Worm (Caenorhabditis elegans) whole organism, L1 larva: Measurements from ENCODE around the gene rml-3.

Experiments used
- C34B4.2 ChIP-seq: sonication (generic microtip); optimal IDR thresholded peaks from 2 replicates; lab custom pipeline; 2017; ENCODE audit warnings: mild to moderate bottlenecking, missing genetic modification characterization, missing compliant biosample characterization
- aha-1 ChIP-seq: fragments of 150-350 bp; optimal IDR thresholded peaks from 2 replicates; lab custom pipeline; 2014; ENCODE audit warnings: missing biosample characterization, missing genetic modification characterization
- alr-1 ChIP-seq: fragments of 200-800 bp; sonication (Bioruptor generic); optimal IDR thresholded peaks from 2 replicates; lab custom pipeline; 2018; ENCODE audit warnings: borderline replicate concordance, mild to moderate bottlenecking, missing genetic modification characterization, missing compliant biosample characterization
- ama-1 ChIP-seq: fragments of 150-350 bp; optimal IDR thresholded peaks from 2 replicates; lab custom pipeline; 2014
- blmp-1 ChIP-seq: fragments of 150-350 bp; optimal IDR thresholded peaks from 2 replicates; lab custom pipeline; 2014; ENCODE audit warnings: missing biosample characterization, missing genetic modification characterization
- ceh-8 ChIP-seq: fragments of 200-800 bp; sonication (Bioruptor generic); optimal IDR thresholded peaks from 2 replicates; lab custom pipeline; 2018; ENCODE audit warnings: mild to moderate bottlenecking, missing genetic modification characterization, moderate library complexity, missing compliant biosample characterization
- ceh-82 ChIP-seq, 3 experiments: fragments of 150-350 bp in 1 of 3; sonication (generic microtip) in 2 of 3; optimal IDR thresholded peaks; 2 replicates each; lab custom pipeline; 2014 to 2017; ENCODE audit warnings: missing biosample characterization in 3 of 3, missing genetic modification characterization in 3 of 3
- ceh-90 ChIP-seq: sonication (generic microtip); optimal IDR thresholded peaks from 2 replicates; lab custom pipeline; 2016; ENCODE audit warnings: missing genetic modification characterization, missing compliant biosample characterization
- ces-1 ChIP-seq: fragments of 150-350 bp; optimal IDR thresholded peaks from 2 replicates; lab custom pipeline; 2014; ENCODE audit warnings: missing biosample characterization, missing genetic modification reagents, missing genetic modification characterization
- dsc-1 ChIP-seq: sonication (generic microtip); optimal IDR thresholded peaks from 2 replicates; lab custom pipeline; 2016; ENCODE audit warnings: mild to moderate bottlenecking, missing genetic modification characterization, missing compliant biosample characterization
- egl-27 ChIP-seq, 2 experiments: fragments of 150-350 bp in 1 of 2; sonication (generic microtip); optimal IDR thresholded peaks; 3 replicates each; lab custom pipeline; 2017 to 2018; ENCODE audit warnings: missing biosample characterization in 2 of 2, missing genetic modification characterization in 2 of 2, missing genetic modification reagents in 2 of 2
- elt-2 ChIP-seq: sonication (generic microtip); optimal IDR thresholded peaks from 2 replicates; lab custom pipeline; 2016; ENCODE audit warnings: missing genetic modification characterization, mild to moderate bottlenecking, inconsistent platforms, missing compliant biosample characterization, missing genetic modification reagents
- elt-3 ChIP-seq, 6 experiments: fragments of 150-350 bp in 1 of 6; sonication (generic microtip); optimal IDR thresholded peaks; 2 replicates each; lab custom pipeline; 2017 to 2018; ENCODE audit warnings: missing biosample characterization in 6 of 6, missing genetic modification characterization in 6 of 6, inconsistent platforms in 1 of 6
- fkh-10 ChIP-seq: sonication (generic microtip); optimal IDR thresholded peaks from 2 replicates; lab custom pipeline; 2017; ENCODE audit warnings: missing biosample characterization, missing genetic modification reagents, missing genetic modification characterization
- fkh-8 ChIP-seq: sonication (generic microtip); optimal IDR thresholded peaks from 2 replicates; lab custom pipeline; 2016; ENCODE audit warnings: mild to moderate bottlenecking, missing genetic modification characterization, missing compliant biosample characterization
- hlh-17 ChIP-seq: fragments of 200-800 bp; sonication (Bioruptor generic); optimal IDR thresholded peaks from 2 replicates; lab custom pipeline; 2018; ENCODE audit warnings: missing genetic modification characterization, mild to moderate bottlenecking, missing compliant biosample characterization, moderate library complexity, borderline replicate concordance
- irx-1 ChIP-seq: sonication (generic microtip); optimal IDR thresholded peaks from 2 replicates; lab custom pipeline; 2016; ENCODE audit warnings: missing genetic modification characterization, missing compliant biosample characterization
- isw-1 ChIP-seq: fragments of 200-800 bp; sonication (Bioruptor generic); IDR thresholded peaks from 2 replicates; pipeline ENCODE4 v1.3.6; 2022; ENCODE audit warnings: missing genetic modification characterization, missing compliant biosample characterization
- lin-13 ChIP-seq: fragments of 150-350 bp; optimal IDR thresholded peaks from 2 replicates; lab custom pipeline; 2014; ENCODE audit warnings: missing biosample characterization, missing genetic modification reagents, missing genetic modification characterization
- lin-14 ChIP-seq: fragments of 200-800 bp; sonication (Bioruptor generic); optimal IDR thresholded peaks from 2 replicates; lab custom pipeline; 2018; ENCODE audit warnings: mild to moderate bottlenecking, missing genetic modification characterization, moderate library complexity, missing compliant biosample characterization
- lin-35 ChIP-seq, 2 experiments: fragments of 150-350 bp; optimal IDR thresholded peaks; 2 replicates each; lab custom pipeline; 2014; ENCODE audit warnings: missing biosample characterization in 2 of 2, missing genetic modification characterization in 2 of 2, missing genetic modification reagents in 2 of 2
- lir-3 ChIP-seq: sonication (generic microtip); optimal IDR thresholded peaks from 2 replicates; lab custom pipeline; 2016; ENCODE audit warnings: mild to moderate bottlenecking, missing genetic modification characterization, moderate library complexity, missing compliant biosample characterization; ENCODE audit not compliant: poor library complexity
- lsy-2 ChIP-seq, 2 experiments: fragments of 150-350 bp; optimal IDR thresholded peaks; 2 replicates each; lab custom pipeline; 2014; ENCODE audit warnings: missing biosample characterization in 2 of 2, missing genetic modification characterization in 2 of 2
- mab-9 ChIP-seq: fragments of 200-800 bp; sonication (Bioruptor generic); IDR thresholded peaks from 2 replicates; pipeline ENCODE4 v1.3.6; 2022; ENCODE audit warnings: missing genetic modification reagents, missing genetic modification characterization, missing compliant biosample characterization
- mdl-1 ChIP-seq, 2 experiments: fragments of 150-350 bp; optimal IDR thresholded peaks; 2 replicates each; lab custom pipeline; 2014 to 2017; ENCODE audit warnings: missing biosample characterization in 2 of 2, missing genetic modification characterization in 2 of 2, inconsistent platforms in 1 of 2
- mef-2 ChIP-seq: fragments of 150-350 bp; optimal IDR thresholded peaks from 2 replicates; lab custom pipeline; 2014; ENCODE audit warnings: missing biosample characterization, missing genetic modification characterization
- mep-1 ChIP-seq: fragments of 150-350 bp; optimal IDR thresholded peaks from 2 replicates; lab custom pipeline; 2014; ENCODE audit warnings: missing biosample characterization, missing genetic modification characterization
- nhr-11 ChIP-seq: fragments of 150-350 bp; optimal IDR thresholded peaks from 2 replicates; lab custom pipeline; 2014; ENCODE audit warnings: missing biosample characterization, missing genetic modification characterization
- nhr-12 ChIP-seq: sonication (generic microtip); optimal IDR thresholded peaks from 2 replicates; lab custom pipeline; 2017; ENCODE audit warnings: missing biosample characterization, missing genetic modification characterization
- nhr-19 ChIP-seq: fragments of 200-800 bp; sonication (Bioruptor generic); conservative IDR thresholded peaks from 2 replicates; pipeline ENCODE4 v1.3.6; 2022; ENCODE audit warnings: missing genetic modification characterization, missing compliant biosample characterization
- nhr-20 ChIP-seq: sonication (generic microtip); optimal IDR thresholded peaks from 2 replicates; lab custom pipeline; 2016; ENCODE audit warnings: mild to moderate bottlenecking, missing genetic modification characterization, missing compliant biosample characterization
- nhr-28 ChIP-seq: fragments of 150-350 bp; optimal IDR thresholded peaks from 2 replicates; lab custom pipeline; 2014; ENCODE audit warnings: missing biosample characterization, missing genetic modification characterization
- nhr-71 ChIP-seq: sonication (generic microtip); optimal IDR thresholded peaks from 2 replicates; lab custom pipeline; 2016; ENCODE audit warnings: mild to moderate bottlenecking, missing genetic modification characterization, moderate library complexity, missing compliant biosample characterization
- nhr-76 ChIP-seq: sonication (generic microtip); optimal IDR thresholded peaks from 2 replicates; lab custom pipeline; 2017; ENCODE audit warnings: missing biosample characterization, missing genetic modification characterization
- nhr-77 ChIP-seq: fragments of 150-350 bp; optimal IDR thresholded peaks from 2 replicates; lab custom pipeline; 2014; ENCODE audit warnings: missing biosample characterization, missing genetic modification characterization
- pag-3 ChIP-seq: sonication (generic microtip); optimal IDR thresholded peaks from 2 replicates; lab custom pipeline; 2017; ENCODE audit warnings: missing genetic modification characterization, mild to moderate bottlenecking, missing compliant biosample characterization, antibody characterized with exemption, borderline replicate concordance; ENCODE audit not compliant: insufficient read depth
- rnt-1 ChIP-seq: sonication (generic microtip); optimal IDR thresholded peaks from 2 replicates; lab custom pipeline; 2016; ENCODE audit warnings: mild to moderate bottlenecking, missing genetic modification characterization, moderate library complexity, missing compliant biosample characterization
- snpc-4 ChIP-seq: fragments of 150-350 bp; optimal IDR thresholded peaks from 2 replicates; lab custom pipeline; 2014; ENCODE audit warnings: missing biosample characterization, missing genetic modification characterization
- snu-23 ChIP-seq: sonication (generic microtip); optimal IDR thresholded peaks from 2 replicates; lab custom pipeline; 2016; ENCODE audit warnings: missing genetic modification characterization, missing compliant biosample characterization
- sup-37 ChIP-seq: fragments of 200-800 bp; sonication (Bioruptor generic); optimal IDR thresholded peaks from 2 replicates; lab custom pipeline; 2018; ENCODE audit warnings: mild to moderate bottlenecking, missing genetic modification characterization, missing compliant biosample characterization
- tbx-2 ChIP-seq: sonication (generic microtip); optimal IDR thresholded peaks from 2 replicates; lab custom pipeline; 2016; ENCODE audit warnings: missing genetic modification characterization, missing compliant biosample characterization
- unc-130 ChIP-seq: fragments of 150-350 bp; optimal IDR thresholded peaks from 2 replicates; lab custom pipeline; 2017; ENCODE audit warnings: missing biosample characterization, missing genetic modification characterization, inconsistent platforms
- unc-30 ChIP-seq: sonication (generic microtip); optimal IDR thresholded peaks from 2 replicates; lab custom pipeline; 2017; ENCODE audit warnings: missing biosample characterization, missing genetic modification characterization
- unc-86 ChIP-seq: sonication (generic microtip); optimal IDR thresholded peaks from 2 replicates; lab custom pipeline; 2016; ENCODE audit warnings: missing genetic modification characterization, missing compliant biosample characterization
- vab-15 ChIP-seq: sonication (generic microtip); optimal IDR thresholded peaks from 2 replicates; lab custom pipeline; 2017; ENCODE audit warnings: missing genotype, mild to moderate bottlenecking, missing genetic modification characterization, missing compliant biosample characterization
- zag-1 ChIP-seq: fragments of 150-350 bp; optimal IDR thresholded peaks from 2 replicates; lab custom pipeline; 2014; ENCODE audit warnings: missing biosample characterization, missing genetic modification characterization
- zip-4 ChIP-seq: fragments of 200-800 bp; sonication (Bioruptor generic); optimal IDR thresholded peaks from 2 replicates; lab custom pipeline; 2018; ENCODE audit warnings: mild to moderate bottlenecking, missing genetic modification characterization, moderate library complexity, missing compliant biosample characterization
- ztf-11 ChIP-seq, 2 experiments: sonication (generic microtip); optimal IDR thresholded peaks; 2 replicates each; lab custom pipeline; 2016 to 2017; ENCODE audit warnings: missing genetic modification characterization in 2 of 2, missing biosample characterization in 1 of 2, missing compliant biosample characterization in 1 of 2

Gene rml-3

DNA sequence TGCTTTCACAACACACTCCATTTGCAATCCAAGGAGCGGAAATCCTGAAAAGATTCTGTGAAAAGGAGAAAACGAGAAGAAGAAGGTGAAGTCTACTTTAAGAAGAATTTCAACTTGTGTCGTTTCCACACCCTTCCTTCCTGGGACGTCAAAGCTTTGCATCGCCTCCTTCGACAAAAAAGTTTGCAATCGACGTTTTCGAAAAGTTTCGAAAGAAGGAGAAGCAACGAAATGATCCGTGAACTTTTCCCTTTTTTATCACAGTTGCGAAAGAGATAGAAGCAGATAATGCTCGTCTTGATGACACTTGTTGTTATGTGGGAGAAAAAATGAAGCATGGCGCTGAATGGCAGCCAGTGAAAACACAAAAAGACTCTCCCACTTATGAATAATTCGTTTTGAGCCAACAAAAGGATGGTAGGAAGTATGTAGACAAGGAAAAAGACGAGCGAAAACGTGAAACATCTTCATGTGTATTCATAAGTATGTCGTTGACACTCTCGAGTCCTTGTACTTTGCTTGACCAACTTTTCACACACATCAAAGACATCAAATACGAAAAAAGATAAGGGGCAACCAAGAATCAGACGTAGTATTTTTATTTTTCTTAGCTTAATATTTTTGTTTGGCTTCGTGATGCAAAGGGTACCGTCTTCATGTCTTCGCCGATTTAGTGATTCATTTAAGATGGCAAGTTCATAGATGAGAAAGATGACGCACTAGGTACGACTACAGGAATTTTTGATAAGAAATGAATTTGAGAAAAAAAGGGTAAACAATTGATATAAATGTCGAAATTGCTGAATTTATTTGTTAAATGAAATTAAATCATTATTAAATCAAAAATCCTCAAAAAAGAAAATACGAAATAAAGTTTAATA, 10.2 kb upstream of the rml-3 start (continued):
- TF ChIP-seq C34B4.2 (tag; lab: Kevin White, UChicago) (no peak), irx-1 (no peak), lin-35 (GFP tag; optimal IDR thresholded peaks at IDR 0.05; lab: Kevin White, UChicago) (no peak), nhr-12 (tag; lab: Kevin White, UChicago) (no peak), nhr-71 (tag; lab: Kevin White, UChicago) (peak; percentile 38), ceh-82 (tag; optimal IDR thresholded peaks at IDR 0.05; lab: Kevin White, UChicago) (no peak), lir-3 (no peak), lin-13 (GFP tag; lab: Kevin White, UChicago) (no peak), lin-14 (GFP tag; lab: Kevin White, UChicago) (peak; percentile 77), zip-4 (GFP tag; lab: Kevin White, UChicago) (no peak), mdl-1 (tag; optimal IDR thresholded peaks at IDR 0.05; lab: Kevin White, UChicago) (no peak), snpc-4 (tag; lab: Kevin White, UChicago) (no peak), ces-1 (no peak), blmp-1 (tag; lab: Kevin White, UChicago) (peak; percentile 9), alr-1 (tag; lab: Kevin White, UChicago) (no peak), nhr-28 (tag; lab: Kevin White, UChicago) (no peak)
- TF ChIP-seq, all 84 proteins: peak for 15

DNA sequence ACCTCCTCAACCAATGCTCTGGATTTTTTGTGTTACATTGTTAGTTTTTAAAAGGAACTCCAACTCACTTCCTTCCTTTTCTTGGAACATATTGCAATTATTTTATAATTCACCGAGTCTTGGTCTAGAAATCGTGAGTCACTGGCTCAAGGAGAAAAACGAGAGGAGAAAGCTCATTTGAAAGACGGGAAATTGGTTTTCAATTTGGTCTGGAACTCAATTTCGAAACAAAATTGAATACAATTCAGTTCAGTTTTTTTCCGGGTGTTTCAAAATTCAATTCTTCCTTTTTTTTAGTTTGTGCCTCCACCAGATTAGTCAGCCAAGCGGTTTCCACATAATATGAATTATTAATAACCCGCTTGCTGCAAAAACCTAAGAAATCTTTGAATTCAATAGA, 9.0 kb upstream of the rml-3 start:
- TF ChIP-seq dsc-1 (tag; lab: Kevin White, UChicago) (no peak), tbx-2 (peak; percentile 35), elt-3 (tag; optimal IDR thresholded peaks at IDR 0.05; lab: Kevin White, UChicago) (no peak), nhr-76 (no peak), lin-35 (GFP tag; optimal IDR thresholded peaks at IDR 0.05; lab: Kevin White, UChicago) (no peak), pag-3 (tag; lab: Kevin White, UChicago) (no peak), mep-1 (no peak), mef-2 (tag; lab: Kevin White, UChicago) (no peak), hlh-17 (GFP tag; lab: Kevin White, UChicago) (no peak), ztf-11 (tag; optimal IDR thresholded peaks at IDR 0.05; lab: Kevin White, UChicago) (no peak), nhr-19 (GFP tag; lab: Robert Waterston, UW) (no peak), ceh-8 (GFP tag; lab: Kevin White, UChicago) (no peak), unc-30 (tag; lab: Kevin White, UChicago) (no peak), mdl-1 (tag; optimal IDR thresholded peaks at IDR 0.05; lab: Kevin White, UChicago) (no peak), mab-9 (no peak), ces-1 (peak; percentile 47), ceh-90 (tag; lab: Kevin White, UChicago) (no peak), zag-1 (peak; percentile 42), C34B4.2 (tag; lab: Kevin White, UChicago) (no peak), fkh-10 (GFP tag; lab: Kevin White, UChicago) (peak; percentile 11), nhr-77 (tag; lab: Kevin White, UChicago) (no peak), egl-27 (tag; optimal IDR thresholded peaks at IDR 0.05; lab: Kevin White, UChicago) (no peak), nhr-11 (no peak), rnt-1 (tag; lab: Kevin White, UChicago) (no peak), vab-15 (tag; lab: Kevin White, UChicago) (no peak), nhr-20 (tag; lab: Kevin White, UChicago) (no peak), ama-1 (lab: Kevin White, UChicago) (no peak), aha-1 (tag; lab: Kevin White, UChicago) (no peak), lin-14 (GFP tag; lab: Kevin White, UChicago) (peak; percentile 57), unc-130 (tag; lab: Kevin White, UChicago) (no peak), elt-2 (tag; lab: Kevin White, UChicago) (no peak), snu-23 (GFP tag; lab: Kevin White, UChicago) (no peak), isw-1 (GFP tag; lab: Robert Waterston, UW) (no peak), unc-86 (tag; lab: Kevin White, UChicago) (no peak), fkh-8 (tag; lab: Kevin White, UChicago) (peak; percentile 25), zip-4 (GFP tag; lab: Kevin White, UChicago) (no peak), lsy-2 (tag; optimal IDR thresholded peaks at IDR 0.05; lab: Kevin White, UChicago) (peak in 1 of 2 experiments; percentile 0), sup-37 (GFP tag; lab: Kevin White, UChicago) (no peak)
